Worm (Caenorhabditis elegans) whole organism, L3 larva: ENCODE measurements around the gene dot-1.4.
A peak's percentile ranks its signal among the peaks of the same experiment; 100 is the strongest.

Source experiments
- R02D3.7 ChIP-seq: fragments of 150-350 bp; optimal IDR thresholded peaks from 2 replicates; lab custom pipeline; 2014; ENCODE audit warnings: missing biosample characterization, missing genetic modification characterization
- ZK546.5 ChIP-seq: sonication (generic microtip); optimal IDR thresholded peaks from 2 replicates; lab custom pipeline; 2017; ENCODE audit warnings: missing biosample characterization, missing genetic modification characterization
- aly-2 ChIP-seq: fragments of 150-350 bp; optimal IDR thresholded peaks from 2 replicates; lab custom pipeline; 2014; ENCODE audit warnings: missing biosample characterization, missing genetic modification characterization
- ama-1 ChIP-seq: fragments of 150-350 bp; optimal IDR thresholded peaks from 2 replicates; lab custom pipeline; 2018
- ceh-16 ChIP-seq: sonication (generic microtip); optimal IDR thresholded peaks from 2 replicates; lab custom pipeline; 2017; ENCODE audit warnings: missing biosample characterization, missing genetic modification characterization
- ceh-28 ChIP-seq: fragments of 150-350 bp; optimal IDR thresholded peaks from 2 replicates; lab custom pipeline; 2014; ENCODE audit warnings: missing biosample characterization, missing genetic modification reagents, missing genetic modification characterization
- ceh-82 ChIP-seq: fragments of 150-350 bp; optimal IDR thresholded peaks from 2 replicates; lab custom pipeline; 2014; ENCODE audit warnings: missing biosample characterization, missing genetic modification characterization
- ceh-9 ChIP-seq: sonication (generic microtip); optimal IDR thresholded peaks from 2 replicates; lab custom pipeline; 2018; ENCODE audit warnings: missing biosample characterization, missing genetic modification characterization
- egl-5 ChIP-seq: fragments of 150-350 bp; optimal IDR thresholded peaks from 2 replicates; lab custom pipeline; 2017; ENCODE audit warnings: missing biosample characterization, missing genetic modification reagents, missing genetic modification characterization, inconsistent platforms
- elt-1 ChIP-seq: fragments of 150-350 bp; optimal IDR thresholded peaks from 2 replicates; lab custom pipeline; 2014; ENCODE audit warnings: missing biosample characterization, missing genetic modification characterization
- elt-2 ChIP-seq: sonication (generic microtip); optimal IDR thresholded peaks from 2 replicates; lab custom pipeline; 2016; ENCODE audit warnings: missing genetic modification reagents, mild to moderate bottlenecking, missing genetic modification characterization, missing compliant biosample characterization
- elt-3 ChIP-seq, 3 experiments: fragments of 150-350 bp in 1 of 3; sonication (generic microtip) in 2 of 3; optimal IDR thresholded peaks; 2 replicates in 2 of 3; 4 replicates in 1 of 3; lab custom pipeline; 2014 to 2017; ENCODE audit warnings: missing biosample characterization in 3 of 3, missing genetic modification characterization in 3 of 3
- eor-1 ChIP-seq, 2 experiments: fragments of 150-350 bp; optimal IDR thresholded peaks; 2 replicates each; lab custom pipeline; 2014 to 2018; ENCODE audit warnings: missing biosample characterization in 2 of 2, missing genetic modification characterization in 2 of 2
- fkh-10 ChIP-seq: sonication (generic microtip); optimal IDR thresholded peaks from 2 replicates; lab custom pipeline; 2017; ENCODE audit warnings: missing biosample characterization, missing genetic modification reagents, missing genetic modification characterization
- fos-1 ChIP-seq: fragments of 150-350 bp; optimal IDR thresholded peaks from 2 replicates; lab custom pipeline; 2014; ENCODE audit warnings: missing biosample characterization, missing genetic modification characterization
- hmg-11 ChIP-seq: sonication (generic microtip); optimal IDR thresholded peaks from 2 replicates; lab custom pipeline; 2016; ENCODE audit warnings: missing genetic modification characterization, missing compliant biosample characterization
- jun-1 ChIP-seq: fragments of 150-350 bp; optimal IDR thresholded peaks from 2 replicates; lab custom pipeline; 2014; ENCODE audit warnings: missing biosample characterization, missing genetic modification reagents, missing genetic modification characterization
- lin-15B ChIP-seq: fragments of 150-350 bp; optimal IDR thresholded peaks from 2 replicates; lab custom pipeline; 2014; ENCODE audit warnings: missing biosample characterization, missing genetic modification characterization
- lin-39 ChIP-seq: fragments of 150-350 bp; optimal IDR thresholded peaks from 2 replicates; lab custom pipeline; 2018; ENCODE audit warnings: missing biosample characterization, missing genetic modification reagents, missing genetic modification characterization
- lsy-12 ChIP-seq: sonication (generic microtip); optimal IDR thresholded peaks from 2 replicates; lab custom pipeline; 2016; ENCODE audit warnings: mild to moderate bottlenecking, missing genetic modification characterization, missing compliant biosample characterization
- mml-1 ChIP-seq: fragments of 150-350 bp; sonication (generic microtip); optimal IDR thresholded peaks from 3 replicates; lab custom pipeline; 2014; ENCODE audit warnings: missing biosample characterization, missing genetic modification characterization
- nfya-1 ChIP-seq: sonication (generic microtip); optimal IDR thresholded peaks from 2 replicates; lab custom pipeline; 2017; ENCODE audit warnings: missing genetic modification characterization, mild to moderate bottlenecking, missing compliant biosample characterization, antibody characterized with exemption, moderate library complexity; ENCODE audit not compliant: insufficient read depth
- nhr-11 ChIP-seq: fragments of 150-350 bp; optimal IDR thresholded peaks from 2 replicates; lab custom pipeline; 2014; ENCODE audit warnings: missing biosample characterization, missing genetic modification characterization
- nhr-12 ChIP-seq: fragments of 150-350 bp; optimal IDR thresholded peaks from 2 replicates; lab custom pipeline; 2014; ENCODE audit warnings: missing biosample characterization, missing genetic modification characterization
- nhr-23 ChIP-seq: fragments of 150-350 bp; optimal IDR thresholded peaks from 2 replicates; lab custom pipeline; 2014; ENCODE audit warnings: missing biosample characterization, missing genetic modification reagents, missing genetic modification characterization
- nhr-237 ChIP-seq: fragments of 150-350 bp; optimal IDR thresholded peaks from 2 replicates; lab custom pipeline; 2014; ENCODE audit warnings: missing biosample characterization, missing genetic modification characterization
- nhr-25 ChIP-seq: sonication (generic microtip); optimal IDR thresholded peaks from 2 replicates; lab custom pipeline; 2017; ENCODE audit warnings: missing biosample characterization, missing genetic modification characterization
- nhr-28 ChIP-seq: fragments of 150-350 bp; optimal IDR thresholded peaks from 2 replicates; lab custom pipeline; 2014; ENCODE audit warnings: missing biosample characterization, missing genetic modification characterization
- nhr-43 ChIP-seq: sonication (generic microtip); optimal IDR thresholded peaks from 2 replicates; lab custom pipeline; 2016; ENCODE audit warnings: mild to moderate bottlenecking, missing genetic modification characterization, missing compliant biosample characterization; ENCODE audit not compliant: poor library complexity, severe bottlenecking
- nhr-67 ChIP-seq: fragments of 150-350 bp; optimal IDR thresholded peaks from 2 replicates; lab custom pipeline; 2014; ENCODE audit warnings: missing biosample characterization, missing genetic modification characterization
- nhr-77 ChIP-seq: fragments of 150-350 bp; optimal IDR thresholded peaks from 2 replicates; lab custom pipeline; 2014; ENCODE audit warnings: missing biosample characterization, missing genetic modification characterization
- pha-4 ChIP-seq: fragments of 150-350 bp; optimal IDR thresholded peaks from 2 replicates; lab custom pipeline; 2014; ENCODE audit warnings: missing biosample characterization, missing genetic modification reagents, missing genetic modification characterization
- pqm-1 ChIP-seq: fragments of 150-350 bp; optimal IDR thresholded peaks from 2 replicates; lab custom pipeline; 2017; ENCODE audit warnings: missing biosample characterization, missing genetic modification characterization, inconsistent platforms
- skn-1 ChIP-seq: fragments of 150-350 bp; optimal IDR thresholded peaks from 2 replicates; lab custom pipeline; 2014; ENCODE audit warnings: missing biosample characterization, missing genetic modification characterization
- snpc-4 ChIP-seq: fragments of 150-350 bp; optimal IDR thresholded peaks from 2 replicates; lab custom pipeline; 2014; ENCODE audit warnings: missing biosample characterization, missing genetic modification characterization
- tbx-2 ChIP-seq: sonication (generic microtip); optimal IDR thresholded peaks from 2 replicates; lab custom pipeline; 2016; ENCODE audit warnings: mild to moderate bottlenecking, missing genetic modification characterization, missing compliant biosample characterization
- unc-39 ChIP-seq: sonication (generic microtip); optimal IDR thresholded peaks from 4 replicates; lab custom pipeline; 2017; ENCODE audit warnings: missing biosample characterization, missing genetic modification characterization
- zag-1 ChIP-seq: fragments of 150-350 bp; optimal IDR thresholded peaks from 2 replicates; lab custom pipeline; 2014; ENCODE audit warnings: missing biosample characterization, missing genetic modification characterization
- ztf-11 ChIP-seq: fragments of 150-350 bp; optimal IDR thresholded peaks from 2 replicates; lab custom pipeline; 2014; ENCODE audit warnings: missing biosample characterization, missing genetic modification characterization
- ztf-4 ChIP-seq: fragments of 150-350 bp; optimal IDR thresholded peaks from 2 replicates; lab custom pipeline; 2014; ENCODE audit warnings: missing biosample characterization, missing genetic modification characterization

dot-1.4 gene

ce11 chrX:11968024-11968598 is 36.7 kb upstream of the dot-1.4 start:
- TF ChIP-seq aly-2 (tag; lab: Kevin White, UChicago) (no peak), pha-4 (tag; lab: Kevin White, UChicago) (peak; percentile 17), pqm-1 (tag; lab: Kevin White, UChicago) (peak; percentile 52), ama-1 (lab: Kevin White, UChicago) (peak; percentile 37), nhr-43 (peak; percentile 52), elt-2 (tag; lab: Kevin White, UChicago) (peak; percentile 91)

ce11 chrX:11967034-11967433 is 35.6 kb upstream of the dot-1.4 start:
- TF ChIP-seq tbx-2: no peak
- TF ChIP-seq elt-2 (tag; lab: Kevin White, UChicago): no peak
- TF ChIP-seq unc-39 (tag; lab: Kevin White, UChicago): no peak
- no peak for TF ChIP-seq nhr-237 (tag; lab: Kevin White, UChicago)
- no peak for TF ChIP-seq nhr-11 (tag; lab: Kevin White, UChicago)
- no peak for TF ChIP-seq nhr-12
- no peak for TF ChIP-seq ceh-16 (tag; lab: Kevin White, UChicago)
- TF ChIP-seq fos-1 (tag; lab: Kevin White, UChicago): no peak
- no peak for TF ChIP-seq R02D3.7 (tag; lab: Kevin White, UChicago)
- TF ChIP-seq zag-1 (tag; lab: Kevin White, UChicago): no peak
- TF ChIP-seq egl-5 (tag; lab: Kevin White, UChicago): no peak
- no peak for TF ChIP-seq ama-1 (lab: Kevin White, UChicago)
- no peak for TF ChIP-seq pha-4 (tag; lab: Kevin White, UChicago)
- TF ChIP-seq elt-3 (tag; optimal IDR thresholded peaks at IDR 0.05; lab: Kevin White, UChicago): no peak
- TF ChIP-seq lin-39 (tag; lab: Kevin White, UChicago): no peak
- TF ChIP-seq lsy-12 (tag; lab: Kevin White, UChicago): no peak
- TF ChIP-seq ceh-9: no peak

- peak; percentile 39 for TF ChIP-seq pqm-1 (tag; lab: Kevin White, UChicago)
- TF ChIP-seq nhr-23 (tag; lab: Kevin White, UChicago): peak; percentile 17
- no peak for TF ChIP-seq ceh-82
- no peak for TF ChIP-seq ZK546.5 (tag; lab: Kevin White, UChicago)
- TF ChIP-seq nhr-25 (tag; lab: Kevin White, UChicago): peak; percentile 11
- peak; percentile 76 for TF ChIP-seq elt-1 (tag; lab: Kevin White, UChicago)
- TF ChIP-seq snpc-4 (tag; lab: Kevin White, UChicago): no peak
- peak; percentile 75 for TF ChIP-seq elt-2 (tag; lab: Kevin White, UChicago)
- TF ChIP-seq ama-1 (lab: Kevin White, UChicago): peak; percentile 59
- TF ChIP-seq ztf-11 (tag; lab: Kevin White, UChicago): no peak
- no peak for TF ChIP-seq lin-39 (tag; lab: Kevin White, UChicago)
- TF ChIP-seq egl-5 (tag; lab: Kevin White, UChicago): no peak
- no peak for TF ChIP-seq nhr-67
- TF ChIP-seq nhr-43: peak; percentile 32
- no peak for TF ChIP-seq ceh-28 (tag; lab: Kevin White, UChicago)
- TF ChIP-seq nfya-1 (tag; lab: Kevin White, UChicago): peak; percentile 5
- TF ChIP-seq elt-3 (tag; optimal IDR thresholded peaks at IDR 0.05; lab: Kevin White, UChicago): peak in 1 of 3 experiments; percentile 29
These were observed 34.3 kb upstream of the dot-1.4 start, which contains the start of gene sams-1 for ce11 chrX:11965663-11966304. Gene sams-1, plus strand, starts transcription at chrX:11965962.

ce11 chrX:11965163-11965562 is 33.7 kb upstream of the dot-1.4 start:
- TF ChIP-seq nhr-23 (tag; lab: Kevin White, UChicago) (peak; percentile 3), tbx-2 (no peak)

- peak in 1 of 3 experiments; percentile 19 for TF ChIP-seq elt-3 (tag; optimal IDR thresholded peaks at IDR 0.05; lab: Kevin White, UChicago)
- TF ChIP-seq fkh-10 (GFP tag; lab: Kevin White, UChicago): no peak
- TF ChIP-seq nfya-1 (tag; lab: Kevin White, UChicago): peak; percentile 0
- TF ChIP-seq tbx-2: no peak
- no peak for TF ChIP-seq eor-1 (tag; optimal IDR thresholded peaks at IDR 0.05; lab: Kevin White, UChicago)
- peak; percentile 93 for TF ChIP-seq pqm-1 (tag; lab: Kevin White, UChicago)
- TF ChIP-seq ztf-11 (tag; lab: Kevin White, UChicago): no peak
- peak; percentile 40 for TF ChIP-seq fos-1 (tag; lab: Kevin White, UChicago)
- TF ChIP-seq nhr-28 (tag; lab: Kevin White, UChicago): no peak
- no peak for TF ChIP-seq nhr-237 (tag; lab: Kevin White, UChicago)
- TF ChIP-seq nhr-23 (tag; lab: Kevin White, UChicago): no peak
- TF ChIP-seq nhr-43: peak; percentile 10
- no peak for TF ChIP-seq ztf-4 (tag; lab: Kevin White, UChicago)
- no peak for TF ChIP-seq hmg-11 (tag; lab: Kevin White, UChicago)
- no peak for TF ChIP-seq skn-1
- no peak for TF ChIP-seq nhr-77 (tag; lab: Kevin White, UChicago)
- TF ChIP-seq mml-1: no peak
- TF ChIP-seq lsy-12 (tag; lab: Kevin White, UChicago): no peak
- no peak for TF ChIP-seq lin-39 (tag; lab: Kevin White, UChicago)
- no peak for TF ChIP-seq lin-15B (tag; lab: Kevin White, UChicago)
- no peak for TF ChIP-seq nhr-25 (tag; lab: Kevin White, UChicago)
- TF ChIP-seq nhr-67: no peak
- no peak for TF ChIP-seq jun-1 (tag; lab: Kevin White, UChicago)
- no peak for TF ChIP-seq unc-39 (tag; lab: Kevin White, UChicago)
- peak; percentile 83 for TF ChIP-seq elt-2 (tag; lab: Kevin White, UChicago)
- no peak for TF ChIP-seq ceh-82
These were observed 33.1 kb upstream of the dot-1.4 start for ce11 chrX:11964555-11964954.
